Fruit fly (Drosophila melanogaster) ovary, adult (tissue): ENCODE data around the gene Rcd2.
A peak's percentile ranks its signal among the peaks of the same experiment; 100 is the strongest.

Source experiments
- CG17801 ChIP-seq: fragments of 200-800 bp; optimal IDR thresholded peaks from 2 replicates; lab custom pipeline; 2019; ENCODE audit warnings: missing biosample characterization, mild to moderate bottlenecking, missing genetic modification characterization, moderate library complexity; ENCODE audit not compliant: partially characterized antibody

Rcd2 gene

dm6 chr3L:20540975-20541951 is 1.0 kb upstream of the Rcd2 start:
- no peak for TF ChIP-seq CG17801

dm6 chr3L:20539116-20539990 is 864 bp downstream of the Rcd2 start:
- TF ChIP-seq CG17801 = no peak

- TF ChIP-seq CG17801 = no peak
These were observed 1.8 kb downstream of the Rcd2 start for dm6 chr3L:20538458-20538857.

dm6 chr3L:20537655-20538300 is 2.4 kb downstream of the Rcd2 start:
- no peak for TF ChIP-seq CG17801

DNA sequence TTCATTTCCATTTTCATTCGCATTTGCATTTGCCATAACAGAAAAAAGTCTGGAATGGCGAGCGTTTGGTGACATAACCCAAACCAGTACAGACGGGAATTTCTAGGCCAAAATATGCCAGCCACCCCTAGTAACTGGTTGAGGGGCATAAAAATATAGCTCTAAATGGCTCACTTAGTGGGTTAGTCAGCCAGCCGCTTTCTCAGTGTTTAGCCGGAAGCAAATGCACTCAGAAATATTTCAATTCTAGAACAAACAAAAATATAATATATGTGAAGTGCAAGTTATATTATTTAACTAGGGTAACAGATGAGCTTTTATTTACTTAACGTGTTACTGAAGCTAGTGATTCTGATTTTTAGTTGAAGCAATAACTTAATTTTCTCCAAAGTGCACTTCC is 3.3 kb downstream of the Rcd2 start:
- no peak for TF ChIP-seq CG17801

- no peak for TF ChIP-seq CG17801
These were observed 6.8 kb downstream of the Rcd2 start, which contains the start of gene CG13250 for dm6 chr3L:20533409-20533808. CG13250 (plus strand) TSS chr3L:20533709.

dm6 chr3L:20531257-20531656 is 9.0 kb downstream of the Rcd2 start:
- no peak for TF ChIP-seq CG17801

DNA sequence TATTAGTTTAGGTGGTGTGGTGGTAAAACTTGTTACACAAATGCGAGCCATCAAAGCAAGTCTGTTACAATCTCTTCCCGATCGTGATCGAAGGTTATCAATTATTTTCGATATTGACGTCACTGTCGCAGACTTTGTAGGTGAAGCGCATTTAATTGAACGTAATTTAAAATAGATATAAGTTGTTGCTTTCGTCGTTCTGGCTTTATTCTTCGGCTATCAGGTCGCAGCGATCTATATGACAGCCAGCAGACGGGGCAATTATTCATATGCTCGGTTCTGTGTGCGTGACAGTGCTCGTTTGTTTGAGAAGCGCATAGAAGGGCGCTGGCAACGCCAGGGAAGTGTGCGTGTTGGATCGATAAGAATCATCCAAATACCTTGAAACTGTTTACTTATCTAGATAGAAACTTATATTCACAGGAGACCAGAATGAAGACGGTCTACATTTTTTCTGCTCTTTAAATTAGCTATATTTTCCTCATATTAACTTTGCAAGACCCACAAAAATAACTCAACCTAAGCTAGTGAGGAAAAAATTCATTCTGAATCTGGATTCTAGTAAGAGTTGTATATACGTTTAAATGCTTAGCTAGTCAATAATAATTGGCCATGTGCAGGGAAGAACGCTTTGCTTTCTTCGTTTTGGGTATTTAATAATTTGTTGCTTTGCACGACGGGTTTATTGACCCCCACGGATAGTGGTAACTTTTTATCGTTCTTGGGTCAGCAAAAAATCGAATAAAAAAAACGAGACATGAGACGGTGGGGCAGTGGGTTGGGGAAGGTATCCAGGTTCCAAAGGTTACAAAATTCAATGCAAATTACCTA is 9.7 kb downstream of the Rcd2 start:
- peak; percentile 48 for TF ChIP-seq CG17801

DNA sequence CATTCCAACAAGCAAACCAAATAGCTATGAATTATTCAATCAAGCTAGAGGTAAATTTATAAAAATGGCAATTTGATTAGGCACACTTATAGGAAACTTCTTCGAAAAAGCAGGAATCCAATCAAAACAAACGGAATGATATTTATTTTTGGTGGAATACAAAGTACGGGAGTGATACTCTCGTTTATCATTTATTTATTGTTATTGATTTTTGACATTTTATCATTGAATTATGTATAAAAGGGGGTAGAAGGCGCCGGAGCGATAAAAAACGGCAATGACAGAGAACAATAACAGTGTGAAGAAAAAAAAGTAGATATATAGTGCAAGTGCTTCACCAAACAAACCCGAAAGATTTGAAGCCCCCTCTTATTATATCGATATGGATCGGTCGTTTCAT is 10.3 kb downstream of the Rcd2 start:
- no peak for TF ChIP-seq CG17801

dm6 chr3L:20526196-20526740 is 13.9 kb downstream of the Rcd2 start, which contains the start of gene Nubp2:
Nubp2 (plus strand) TSS chr3L:20526576.
- peak; percentile 94 for TF ChIP-seq CG17801

- TF ChIP-seq CG17801 = no peak
These were observed 14.2 kb downstream of the Rcd2 start, which contains the start of gene Pss for dm6 chr3L:20526143-20526195. Pss (minus strand) TSS chr3L:20526174.

- TF ChIP-seq CG17801 = no peak
These were observed 14.5 kb downstream of the Rcd2 start for dm6 chr3L:20525743-20526142.

- TF ChIP-seq CG17801 = peak; percentile 6
These were observed 15.7 kb downstream of the Rcd2 start for dm6 chr3L:20524409-20525010.

DNA sequence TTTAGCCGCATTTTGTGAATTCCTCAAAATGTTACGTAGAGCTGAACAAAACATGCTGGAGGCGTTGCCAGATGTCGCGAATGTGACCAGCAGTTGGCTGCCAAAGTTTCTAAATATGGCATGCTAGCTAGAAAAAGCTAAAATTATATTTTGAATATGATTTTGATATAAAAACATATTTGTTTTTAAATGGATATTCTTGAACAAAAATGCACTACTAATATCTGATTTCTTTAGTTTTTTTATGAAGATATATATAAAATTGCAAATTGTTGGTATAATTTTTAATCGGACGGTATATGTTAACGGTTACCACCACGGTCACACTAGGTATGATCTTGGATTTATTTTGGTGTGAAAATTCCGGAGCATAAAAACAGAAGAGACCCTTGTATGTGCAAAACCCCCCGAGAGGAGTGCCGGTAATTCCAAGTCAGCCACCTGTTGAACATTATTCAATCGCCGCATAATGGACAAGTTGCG is 19.5 kb downstream of the Rcd2 start, which contains the start of the genes mTerf3 and CG5104:
mTerf3 (minus strand) TSS at position 86 of the 483 bp plus-strand sequence.
CG5104 (plus strand) TSS at position 323 of the 483 bp plus-strand sequence.
- no peak for TF ChIP-seq CG17801

- TF ChIP-seq CG17801 = no peak
These were observed 21.3 kb downstream of the Rcd2 start, which contains the start of gene BNIP3 for dm6 chr3L:20518805-20519503. BNIP3 (minus strand) TSS chr3L:20519393.
